Fruit fly (Drosophila melanogaster) whole organism, embryonic: Measurements from ENCODE around the gene CARPB.

ENCODE experiments used
- Awh ChIP-seq: fragments of 200-800 bp; sonication (Bioruptor generic); IDR thresholded peaks from 2 replicates; pipeline ENCODE4, ENCODE4 v1.3.6; 2022; ENCODE audit warnings: missing biosample characterization, missing genetic modification characterization
- B-H1 ChIP-seq: fragments of 200-800 bp; sonication (Bioruptor generic); IDR thresholded peaks from 3 replicates; pipeline ENCODE4 v1.3.6; 2022; ENCODE audit warnings: missing biosample characterization, missing genetic modification characterization
- BtbVII ChIP-seq: fragments of 200-800 bp; sonication (Bioruptor generic); optimal IDR thresholded peaks from 3 replicates; lab custom pipeline; 2017; ENCODE audit warnings: missing biosample characterization, mild to moderate bottlenecking, missing genetic modification characterization
- Bteb2 ChIP-seq: fragments of 200-800 bp; sonication (Bioruptor generic); optimal IDR thresholded peaks from 2 replicates; lab custom pipeline; 2016; ENCODE audit warnings: missing biosample characterization, missing genetic modification characterization
- CG10147 ChIP-seq: fragments of 200-800 bp; sonication (Bioruptor generic); optimal IDR thresholded peaks from 2 replicates; lab custom pipeline; 2019; ENCODE audit warnings: missing biosample characterization, mild to moderate bottlenecking, missing genetic modification characterization, moderate library complexity
- CG10979 ChIP-seq: fragments of 200-800 bp; sonication (Bioruptor generic); optimal IDR thresholded peaks from 2 replicates; lab custom pipeline; 2018; ENCODE audit warnings: missing biosample characterization, mild to moderate bottlenecking, missing genetic modification characterization, moderate library complexity
- CG12219 ChIP-seq: fragments of 200-800 bp; sonication (Bioruptor generic); optimal IDR thresholded peaks from 3 replicates; lab custom pipeline; 2018; ENCODE audit warnings: missing biosample characterization, mild to moderate bottlenecking, missing genetic modification characterization
- CG1529 ChIP-seq: fragments of 200-800 bp; sonication (Bioruptor generic); optimal IDR thresholded peaks from 3 replicates; lab custom pipeline; 2018; ENCODE audit warnings: missing biosample characterization, missing genetic modification characterization
- CG1603 ChIP-seq: fragments of 200-800 bp; sonication (Bioruptor generic); optimal IDR thresholded peaks from 2 replicates; lab custom pipeline; 2019; ENCODE audit warnings: missing biosample characterization, mild to moderate bottlenecking, missing genetic modification characterization, moderate library complexity
- CG18011 ChIP-seq: fragments of 200-800 bp; sonication (Bioruptor generic); optimal IDR thresholded peaks from 2 replicates; lab custom pipeline; 2017; ENCODE audit warnings: missing biosample characterization, missing genetic modification characterization, mild to moderate bottlenecking, moderate library complexity, missing genotype
- CG1832 ChIP-seq: fragments of 200-800 bp; sonication (Bioruptor generic); optimal IDR thresholded peaks from 2 replicates; lab custom pipeline; 2017; ENCODE audit warnings: missing biosample characterization, mild to moderate bottlenecking, missing genetic modification characterization, inconsistent platforms
- CG2202 ChIP-seq: fragments of 200-800 bp; sonication (Bioruptor generic); optimal IDR thresholded peaks from 2 replicates; lab custom pipeline; 2018; ENCODE audit warnings: missing biosample characterization, mild to moderate bottlenecking, missing genetic modification characterization
- CG3847 ChIP-seq: fragments of 200-800 bp; sonication (Bioruptor generic); IDR thresholded peaks from 2 replicates; pipeline ENCODE4 v1.3.6; 2022; ENCODE audit warnings: missing biosample characterization, missing genetic modification characterization
- CG6791 ChIP-seq: fragments of 200-800 bp; sonication (Bioruptor generic); IDR thresholded peaks from 3 replicates; pipeline ENCODE4 v1.3.6; 2022; ENCODE audit warnings: missing biosample characterization, missing genetic modification characterization; ENCODE audit not compliant: partially characterized antibody
- CG7271 ChIP-seq: fragments of 200-800 bp; sonication (Bioruptor generic); optimal IDR thresholded peaks from 2 replicates; lab custom pipeline; 2018; ENCODE audit warnings: missing biosample characterization, mild to moderate bottlenecking, missing genetic modification characterization, moderate library complexity
- CG9609 ChIP-seq: fragments of 200-800 bp; sonication (Bioruptor generic); optimal IDR thresholded peaks from 3 replicates; lab custom pipeline; 2016; ENCODE audit warnings: missing biosample characterization, missing genetic modification characterization
- CkIIα-i1 ChIP-seq: fragments of 200-800 bp; sonication (Bioruptor generic); IDR thresholded peaks from 2 replicates; pipeline ENCODE4 v1.3.6; 2022; ENCODE audit warnings: missing biosample characterization, missing genetic modification characterization
- Dll ChIP-seq: fragments of 200-800 bp; sonication (Bioruptor generic); IDR thresholded peaks from 4 replicates; pipeline ENCODE4 v1.3.6; 2022; ENCODE audit warnings: missing biosample characterization, missing genetic modification characterization; ENCODE audit not compliant: partially characterized antibody
- E2f2 ChIP-seq: fragments of 200-800 bp; sonication (Bioruptor generic); IDR thresholded peaks from 2 replicates; pipeline ENCODE4 v1.3.6; 2022; ENCODE audit warnings: missing biosample characterization, missing genetic modification characterization
- GATAe ChIP-seq: fragments of 200-800 bp; sonication (Bioruptor generic); conservative IDR thresholded peaks from 2 replicates; pipeline ENCODE4 v1.3.6; 2022; ENCODE audit warnings: missing biosample characterization, missing genetic modification characterization
- HLH3B ChIP-seq: fragments of 200-800 bp; sonication (Bioruptor generic); IDR thresholded peaks from 2 replicates; pipeline ENCODE4 v1.3.6; 2022; ENCODE audit warnings: missing biosample characterization, missing genetic modification characterization
- HLH54F ChIP-seq: fragments of 200-800 bp; sonication (Bioruptor generic); optimal IDR thresholded peaks from 3 replicates; lab custom pipeline; 2016; ENCODE audit warnings: missing biosample characterization, missing genetic modification characterization
- HmgD ChIP-seq: fragments of 200-800 bp; sonication (Bioruptor generic); optimal IDR thresholded peaks from 3 replicates; lab custom pipeline; 2016; ENCODE audit warnings: missing biosample characterization, missing genetic modification characterization
- Hr78 ChIP-seq, 2 experiments: fragments of 200-800 bp in 1 of 2; fragments of >200 bp in 1 of 2; sonication (Bioruptor generic) in 1 of 2; optimal IDR thresholded peaks; 2 replicates each; lab custom pipeline; 2017 to 2019; ENCODE audit warnings: missing biosample characterization in 2 of 2, missing genetic modification characterization in 2 of 2, mild to moderate bottlenecking in 1 of 2, moderate library complexity in 1 of 2
- Jarid2 ChIP-seq: fragments of 200-800 bp; sonication (Bioruptor generic); optimal IDR thresholded peaks from 3 replicates; lab custom pipeline; 2017; ENCODE audit warnings: mild to moderate bottlenecking, missing biosample characterization, missing genetic modification reagents, missing genetic modification characterization
- MBD-R2 ChIP-seq: fragments of 200-800 bp; sonication (Bioruptor generic); IDR thresholded peaks from 2 replicates; pipeline ENCODE4 v1.3.6; 2022; ENCODE audit warnings: missing biosample characterization, missing genetic modification characterization
- MTF-1 ChIP-seq: fragments of 200-800 bp; sonication (Bioruptor generic); optimal IDR thresholded peaks from 2 replicates; lab custom pipeline; 2018; ENCODE audit warnings: missing biosample characterization, mild to moderate bottlenecking, missing genetic modification characterization, borderline replicate concordance
- Optix ChIP-seq: fragments of 200-800 bp; sonication (Bioruptor generic); IDR thresholded peaks from 3 replicates; pipeline ENCODE4 v1.3.6; 2022; ENCODE audit warnings: missing biosample characterization, missing genetic modification characterization
- Spps ChIP-seq: fragments of 200-800 bp; sonication (Bioruptor generic); optimal IDR thresholded peaks from 2 replicates; lab custom pipeline; 2018; ENCODE audit warnings: missing biosample characterization, mild to moderate bottlenecking, missing genetic modification characterization
- TFAM ChIP-seq: fragments of 200-800 bp; sonication (Bioruptor generic); optimal IDR thresholded peaks from 2 replicates; lab custom pipeline; 2017; ENCODE audit warnings: missing biosample characterization, missing genetic modification characterization, inconsistent platforms
- ash1 ChIP-seq: fragments of 200-800 bp; sonication (Bioruptor generic); optimal IDR thresholded peaks from 2 replicates; lab custom pipeline; 2018; ENCODE audit warnings: missing biosample characterization, mild to moderate bottlenecking, missing genetic modification characterization
- cad ChIP-seq: fragments of >200 bp; optimal IDR thresholded peaks from 2 replicates; lab custom pipeline; 2017; ENCODE audit warnings: missing biosample characterization, missing genetic modification characterization
- dimm ChIP-seq: fragments of 200-800 bp; sonication (Bioruptor generic); IDR thresholded peaks from 2 replicates; pipeline ENCODE4 v1.3.6; 2022; ENCODE audit warnings: missing biosample characterization, missing genetic modification characterization
- fd102C ChIP-seq: fragments of 200-800 bp; sonication (Bioruptor generic); optimal IDR thresholded peaks from 2 replicates; lab custom pipeline; 2018; ENCODE audit warnings: missing biosample characterization, mild to moderate bottlenecking, missing genetic modification characterization, moderate library complexity
- ftz-f1 ChIP-seq: fragments of 200-800 bp; sonication (Bioruptor generic); optimal IDR thresholded peaks from 2 replicates; lab custom pipeline; 2016; ENCODE audit warnings: missing biosample characterization, missing genetic modification characterization
- grn ChIP-seq: fragments of 200-800 bp; sonication (Bioruptor generic); optimal IDR thresholded peaks from 3 replicates; lab custom pipeline; 2017; ENCODE audit warnings: missing biosample characterization, missing genetic modification characterization
- gsb-n ChIP-seq: fragments of 200-800 bp; sonication (Bioruptor generic); optimal IDR thresholded peaks from 3 replicates; lab custom pipeline; 2018; ENCODE audit warnings: missing biosample characterization, mild to moderate bottlenecking, missing genetic modification characterization
- hkb ChIP-seq, 2 experiments: fragments of 200-800 bp in 1 of 2; fragments of >200 bp in 1 of 2; sonication (Bioruptor generic) in 1 of 2; IDR thresholded peaks in 1 of 2; optimal IDR thresholded peaks in 1 of 2; 2 replicates each; pipeline versions ENCODE4 v1.3.6 to Lab custom; 2017 to 2022; ENCODE audit warnings: missing biosample characterization in 1 of 2, missing genetic modification characterization in 1 of 2
- mld ChIP-seq: fragments of 200-800 bp; sonication (Bioruptor generic); IDR thresholded peaks from 3 replicates; pipeline ENCODE4 v1.3.6; 2022; ENCODE audit warnings: missing biosample characterization, missing genetic modification characterization; ENCODE audit not compliant: partially characterized antibody
- nom ChIP-seq: fragments of 200-800 bp; sonication (Bioruptor generic); optimal IDR thresholded peaks from 2 replicates; lab custom pipeline; 2017; ENCODE audit warnings: missing biosample characterization, missing genetic modification characterization, mild to moderate bottlenecking, moderate library complexity, missing genetic modification reagents
- org-1 ChIP-seq: fragments of 200-800 bp; sonication (Bioruptor generic); optimal IDR thresholded peaks from 2 replicates; lab custom pipeline; 2017; ENCODE audit warnings: missing biosample characterization, missing genetic modification characterization
- peb ChIP-seq: fragments of 200-800 bp; sonication (Bioruptor generic); IDR thresholded peaks from 2 replicates; pipeline ENCODE4 v1.3.6; 2022; ENCODE audit warnings: missing biosample characterization, missing genetic modification characterization
- pros ChIP-seq: fragments of 200-800 bp; sonication (Bioruptor generic); optimal IDR thresholded peaks from 3 replicates; lab custom pipeline; 2019; ENCODE audit warnings: missing biosample characterization, mild to moderate bottlenecking, missing genetic modification characterization, moderate library complexity
- psq ChIP-seq: fragments of 200-800 bp; sonication (Bioruptor generic); optimal IDR thresholded peaks from 2 replicates; lab custom pipeline; 2017; ENCODE audit warnings: missing biosample characterization, missing genetic modification characterization
- slou ChIP-seq: fragments of 200-800 bp; sonication (Bioruptor generic); optimal IDR thresholded peaks from 3 replicates; lab custom pipeline; 2016; ENCODE audit warnings: missing biosample characterization, missing genetic modification characterization
- sr ChIP-seq: fragments of 200-800 bp; sonication (Bioruptor generic); IDR thresholded peaks from 3 replicates; pipeline ENCODE4 v1.3.6; 2022; ENCODE audit warnings: missing biosample characterization, missing genetic modification characterization
- tll ChIP-seq, 2 experiments: fragments of 200-800 bp in 1 of 2; fragments of >200 bp in 1 of 2; sonication (Bioruptor generic) in 1 of 2; optimal IDR thresholded peaks; 2 replicates each; lab custom pipeline; 2017 to 2019; ENCODE audit warnings: missing biosample characterization in 2 of 2, missing genetic modification characterization in 2 of 2, mild to moderate bottlenecking in 1 of 2, moderate library complexity in 1 of 2

The CARPB gene

dm6 chrX:9875948-9876853 lies 93.2 kb downstream of the CARPB start, which contains the start of gene CG15247 (continued):
- TF ChIP-seq CG10979 (tag; lab: Kevin White, UChicago) (peak; percentile 75), CG3847 (peak; percentile 78), fd102C (GFP tag; lab: Kevin White, UChicago) (no peak), slou (GFP tag; lab: Kevin White, UChicago) (peak; percentile 33), Awh (GFP tag; lab: Robert Waterston, UW) (peak; percentile 62; the same call in 1 of the 2 replicates), CG2202 (tag; lab: Kevin White, UChicago) (peak; percentile 25), HmgD (GFP tag; lab: Kevin White, UChicago) (no peak), CG6791 (GFP tag; lab: Robert Waterston, UW) (no peak), nom (GFP tag; lab: Kevin White, UChicago) (no peak), tll (GFP tag; optimal IDR thresholded peaks at IDR 0.05; lab: Kevin White, UChicago) (no peak), HLH54F (GFP tag; lab: Kevin White, UChicago) (peak; percentile 59), CG9609 (GFP tag; lab: Kevin White, UChicago) (peak; percentile 35), pros (GFP tag; lab: Kevin White, UChicago) (no peak), CG10147 (GFP tag; lab: Kevin White, UChicago) (peak; percentile 59), hkb (optimal IDR thresholded peaks at IDR 0.05; lab: Kevin White, UChicago) (no peak), hkb (GFP tag; IDR thresholded peaks at IDR 0.05; lab: Robert Waterston, UW) (peak; percentile 80), org-1 (GFP tag; lab: Kevin White, UChicago) (no peak), Spps (tag; lab: Kevin White, UChicago) (peak; percentile 28), TFAM (GFP tag; lab: Kevin White, UChicago) (no peak), gsb-n (tag; lab: Kevin White, UChicago) (peak; percentile 64), MBD-R2 (GFP tag; lab: Robert Waterston, UW) (peak; percentile 41; the same call in 1 of the 2 replicates), CkIIα-i1 (no peak), CG1603 (tag; lab: Kevin White, UChicago) (no peak), CG12219 (GFP tag; lab: Kevin White, UChicago) (peak; percentile 62), psq (GFP tag; lab: Kevin White, UChicago) (no peak), cad (GFP tag; lab: Kevin White, UChicago) (no peak), Jarid2 (GFP tag; lab: Kevin White, UChicago) (no peak), HLH3B (peak; percentile 83), CG1529 (GFP tag; lab: Kevin White, UChicago) (peak; percentile 36), Hr78 (GFP tag; optimal IDR thresholded peaks at IDR 0.05; lab: Kevin White, UChicago) (peak in 1 of 2 experiments; percentile 41), B-H1 (peak; percentile 68), peb (GFP tag; lab: Robert Waterston, UW) (peak; percentile 46; the same call in 1 of the 2 replicates), ash1 (GFP tag; lab: Kevin White, UChicago) (no peak), Optix (GFP tag; lab: Robert Waterston, UW) (peak; percentile 52; the same call in 1 of the 3 replicates), E2f2 (GFP tag; lab: Robert Waterston, UW) (peak; percentile 42), MTF-1 (GFP tag; lab: Kevin White, UChicago) (no peak), ftz-f1 (no peak), CG18011 (GFP tag; lab: Kevin White, UChicago) (peak; percentile 5), sr (GFP tag; lab: Robert Waterston, UW) (peak; percentile 96), CG7271 (tag; lab: Kevin White, UChicago) (no peak), mld (no peak), GATAe (GFP tag; lab: Robert Waterston, UW) (no peak), grn (no peak), dimm (GFP tag; lab: Robert Waterston, UW) (no peak), Dll (GFP tag; lab: Robert Waterston, UW) (no peak), CG1832 (GFP tag; lab: Kevin White, UChicago) (peak; percentile 73), BtbVII (GFP tag; lab: Kevin White, UChicago) (peak; percentile 0), Bteb2 (GFP tag; lab: Kevin White, UChicago) (peak; percentile 56)
